Fruit fly (Drosophila melanogaster) S2 (cell line): ENCODE results near the gene CG11839.
A peak's percentile ranks its signal among the peaks of the same experiment; 100 is the strongest.

Experiments
- CG8478 ChIP-seq: fragments of >200 bp; optimal IDR thresholded peaks from 2 replicates; lab custom pipeline; 2018
- CTCF ChIP-seq, 2 experiments: fragments of >200 bp; optimal IDR thresholded peaks; 2 replicates each; lab custom pipeline; 2018

CG11839 gene

dm6 chr3R:25050649-25051048, 19.1 kb upstream of the CG11839 start:
- TF ChIP-seq CTCF (optimal IDR thresholded peaks at IDR 0.05; lab: Kevin White, UChicago): no peak
- no peak for TF ChIP-seq CG8478 (lab: Kevin White, UChicago)

- no peak for TF ChIP-seq CG8478 (lab: Kevin White, UChicago)
- TF ChIP-seq CTCF (optimal IDR thresholded peaks at IDR 0.05; lab: Kevin White, UChicago): no peak
These were observed 18.2 kb upstream of the CG11839 start for dm6 chr3R:25051441-25052097.

- TF ChIP-seq CG8478 (lab: Kevin White, UChicago): no peak
- TF ChIP-seq CTCF (optimal IDR thresholded peaks at IDR 0.05; lab: Kevin White, UChicago): no peak
These were observed 15.1 kb upstream of the CG11839 start, which contains the start of gene CG31109 for dm6 chr3R:25054451-25055188. Gene CG31109, minus strand, starts transcription at chr3R:25054653.

- TF ChIP-seq CG8478 (lab: Kevin White, UChicago) (no peak), CTCF (optimal IDR thresholded peaks at IDR 0.05; lab: Kevin White, UChicago) (no peak)
These were observed 13.7 kb upstream of the CG11839 start, which contains the start of the genes CG31111 and stac for dm6 chr3R:25056016-25056415. Gene CG31111, minus strand, starts transcription at chr3R:25056177. Gene stac, plus strand, starts transcription at chr3R:25056286.

dm6 chr3R:25056488-25057157, 13.1 kb upstream of the CG11839 start:
- TF ChIP-seq CTCF (optimal IDR thresholded peaks at IDR 0.05; lab: Kevin White, UChicago): no peak
- TF ChIP-seq CG8478 (lab: Kevin White, UChicago): no peak

dm6 chr3R:25060462-25060861, 9.3 kb upstream of the CG11839 start:
- TF ChIP-seq CG8478 (lab: Kevin White, UChicago) (no peak), CTCF (optimal IDR thresholded peaks at IDR 0.05; lab: Kevin White, UChicago) (no peak)

- TF ChIP-seq CTCF (optimal IDR thresholded peaks at IDR 0.05; lab: Kevin White, UChicago) (no peak), CG8478 (lab: Kevin White, UChicago) (no peak)
These were observed 4.6 kb upstream of the CG11839 start, which contains the start of the genes veli and PQBP1 for dm6 chr3R:25064907-25065841. Gene veli, minus strand, starts transcription at chr3R:25065591. Gene PQBP1, plus strand, starts transcription at chr3R:25065791.

- TF ChIP-seq CG8478 (lab: Kevin White, UChicago): no peak
- TF ChIP-seq CTCF (optimal IDR thresholded peaks at IDR 0.05; lab: Kevin White, UChicago): no peak
These were observed 2.9 kb upstream of the CG11839 start for dm6 chr3R:25066856-25067255.

dm6 chr3R:25070871-25071270, 1.1 kb downstream of the CG11839 start, which contains the start of gene CG11836:
Gene CG11836, plus strand, starts transcription at chr3R:25071126.
- TF ChIP-seq CG8478 (lab: Kevin White, UChicago) (no peak), CTCF (optimal IDR thresholded peaks at IDR 0.05; lab: Kevin White, UChicago) (no peak)

dm6 chr3R:25074558-25074964, 4.8 kb downstream of the CG11839 start, which contains the start of the genes shams and CG11920:
Gene shams, minus strand, starts transcription at chr3R:25074607.
Gene CG11920, plus strand, starts transcription at chr3R:25074877.
- TF ChIP-seq CTCF (optimal IDR thresholded peaks at IDR 0.05; lab: Kevin White, UChicago) (no peak), CG8478 (lab: Kevin White, UChicago) (no peak)

dm6 chr3R:25077280-25077820, 7.6 kb downstream of the CG11839 start:
- TF ChIP-seq CTCF (optimal IDR thresholded peaks at IDR 0.05; lab: Kevin White, UChicago) (no peak), CG8478 (lab: Kevin White, UChicago) (no peak)

- TF ChIP-seq CTCF (optimal IDR thresholded peaks at IDR 0.05; lab: Kevin White, UChicago): no peak
- TF ChIP-seq CG8478 (lab: Kevin White, UChicago): no peak
These were observed 8.9 kb downstream of the CG11839 start for dm6 chr3R:25078665-25079064.

dm6 chr3R:25080446-25080845, 10.7 kb downstream of the CG11839 start:
- TF ChIP-seq CG8478 (lab: Kevin White, UChicago) (no peak), CTCF (optimal IDR thresholded peaks at IDR 0.05; lab: Kevin White, UChicago) (peak in 1 of 2 experiments; percentile 30)
